Fruit fly (Drosophila melanogaster) whole organism, wandering third instar larva: Measurements from ENCODE around the gene net.

ENCODE experiments used
- Dfd ChIP-seq: fragments of >200 bp; optimal IDR thresholded peaks from 2 replicates; lab custom pipeline; 2017; ENCODE audit warnings: missing biosample characterization, missing genetic modification characterization
- Hr78 ChIP-seq: fragments of >200 bp; optimal IDR thresholded peaks from 2 replicates; lab custom pipeline; 2017; ENCODE audit warnings: missing biosample characterization, missing genetic modification characterization
- OdsH ChIP-seq: fragments of 200-800 bp; sonication (Bioruptor generic); optimal IDR thresholded peaks from 2 replicates; lab custom pipeline; 2016; ENCODE audit warnings: missing biosample characterization, mild to moderate bottlenecking, missing genetic modification characterization
- Sp1 ChIP-seq: fragments of 200-800 bp; sonication (Bioruptor generic); optimal IDR thresholded peaks from 3 replicates; lab custom pipeline; 2019; ENCODE audit warnings: missing biosample characterization, mild to moderate bottlenecking, missing genetic modification characterization, moderate library complexity
- brk ChIP-seq: fragments of 200-800 bp; sonication (Bioruptor generic); optimal IDR thresholded peaks from 2 replicates; lab custom pipeline; 2016; ENCODE audit warnings: missing biosample characterization, mild to moderate bottlenecking, missing genetic modification characterization
- ey ChIP-seq: fragments of 200-800 bp; sonication (Bioruptor generic); optimal IDR thresholded peaks from 2 replicates; lab custom pipeline; 2016; ENCODE audit warnings: missing biosample characterization, missing genetic modification characterization
- h ChIP-seq: fragments of 200-800 bp; sonication (Bioruptor generic); optimal IDR thresholded peaks from 3 replicates; lab custom pipeline; 2016; ENCODE audit warnings: missing biosample characterization, mild to moderate bottlenecking, missing genetic modification characterization
- lola ChIP-seq: fragments of >200 bp; optimal IDR thresholded peaks from 2 replicates; lab custom pipeline; 2017; ENCODE audit warnings: missing biosample characterization, missing genetic modification characterization
- pan ChIP-seq: fragments of >200 bp; optimal IDR thresholded peaks from 2 replicates; lab custom pipeline; 2017
- tai ChIP-seq: sonication (Bioruptor generic); optimal IDR thresholded peaks from 2 replicates; lab custom pipeline; 2016; ENCODE audit warnings: missing biosample characterization, missing genetic modification characterization

dm6 chr2L:71457-71856, 15.7 kb downstream of the net start, which contains the start of gene galectin:
- peak; percentile 26 for TF ChIP-seq h (GFP tag; lab: Kevin White, UChicago)
- no peak for TF ChIP-seq Hr78 (GFP tag; lab: Kevin White, UChicago)
- peak; percentile 19 for TF ChIP-seq tai (GFP tag; lab: Kevin White, UChicago)
- no peak for TF ChIP-seq brk (GFP tag; lab: Kevin White, UChicago)
- no peak for TF ChIP-seq lola
- TF ChIP-seq Dfd (GFP tag; lab: Kevin White, UChicago) = no peak
- no peak for TF ChIP-seq ey (GFP tag; lab: Kevin White, UChicago)
- no peak for TF ChIP-seq Sp1 (GFP tag; lab: Kevin White, UChicago)
- no peak for TF ChIP-seq pan (lab: Kevin White, UChicago)
- no peak for TF ChIP-seq OdsH (GFP tag; lab: Kevin White, UChicago)
